Worm (Caenorhabditis elegans) whole organism, late embryonic: ENCODE measurements around the gene C44B12.3.
A peak's percentile ranks its signal among the peaks of the same experiment; 100 is the strongest.

Experiments
- K09A11.1 ChIP-seq: sonication (generic microtip); optimal IDR thresholded peaks from 2 replicates; lab custom pipeline; 2017; ENCODE audit warnings: antibody characterized with exemption, mild to moderate bottlenecking, missing genetic modification characterization, missing compliant biosample characterization; ENCODE audit not compliant: insufficient read depth
- T23F11.4 ChIP-seq: fragments of 200-800 bp; sonication (Bioruptor generic); optimal IDR thresholded peaks from 2 replicates; lab custom pipeline; 2018; ENCODE audit warnings: mild to moderate bottlenecking, missing genetic modification characterization, missing compliant biosample characterization
- ceh-14 ChIP-seq: sonication (generic microtip); optimal IDR thresholded peaks from 2 replicates; lab custom pipeline; 2016; ENCODE audit warnings: missing genotype, missing genetic modification characterization, missing compliant biosample characterization
- ceh-19 ChIP-seq: fragments of 200-800 bp; sonication (Bioruptor generic); optimal IDR thresholded peaks from 2 replicates; lab custom pipeline; 2018; ENCODE audit warnings: mild to moderate bottlenecking, missing genetic modification characterization, missing compliant biosample characterization
- ceh-30 ChIP-seq: fragments of 150-350 bp; optimal IDR thresholded peaks from 2 replicates; lab custom pipeline; 2014; ENCODE audit warnings: missing biosample characterization, missing genetic modification characterization
- ceh-31 ChIP-seq: sonication (generic microtip); optimal IDR thresholded peaks from 2 replicates; lab custom pipeline; 2016; ENCODE audit warnings: missing genetic modification characterization, missing compliant biosample characterization
- ceh-34 ChIP-seq: sonication (generic microtip); optimal IDR thresholded peaks from 2 replicates; lab custom pipeline; 2016; ENCODE audit warnings: mild to moderate bottlenecking, missing genetic modification characterization, missing compliant biosample characterization
- ceh-45 ChIP-seq: fragments of 200-800 bp; sonication (Bioruptor generic); IDR thresholded peaks from 2 replicates; pipeline ENCODE4 v1.3.6; 2022; ENCODE audit warnings: missing genetic modification reagents, missing genetic modification characterization, missing compliant biosample characterization
- ceh-9 ChIP-seq: sonication (generic microtip); optimal IDR thresholded peaks from 2 replicates; lab custom pipeline; 2016; ENCODE audit warnings: mild to moderate bottlenecking, missing genetic modification characterization, inconsistent platforms, missing compliant biosample characterization
- che-1 ChIP-seq: sonication (generic microtip); optimal IDR thresholded peaks from 2 replicates; lab custom pipeline; 2016; ENCODE audit warnings: mild to moderate bottlenecking, missing genetic modification characterization, missing compliant biosample characterization
- dmd-4 ChIP-seq: sonication (generic microtip); optimal IDR thresholded peaks from 2 replicates; lab custom pipeline; 2016; ENCODE audit warnings: borderline replicate concordance, missing genetic modification characterization, missing compliant biosample characterization
- elt-2 ChIP-seq: sonication (generic microtip); optimal IDR thresholded peaks from 2 replicates; lab custom pipeline; 2016; ENCODE audit warnings: missing genetic modification reagents, missing genetic modification characterization, missing compliant biosample characterization
- fkh-10 ChIP-seq: fragments of 150-350 bp; optimal IDR thresholded peaks from 2 replicates; lab custom pipeline; 2014; ENCODE audit warnings: missing biosample characterization, missing genetic modification reagents, missing genetic modification characterization
- hlh-15 ChIP-seq: sonication (generic microtip); optimal IDR thresholded peaks from 2 replicates; lab custom pipeline; 2016; ENCODE audit warnings: missing genetic modification characterization, missing compliant biosample characterization
- hlh-30 ChIP-seq: sonication (generic microtip); optimal IDR thresholded peaks from 2 replicates; lab custom pipeline; 2017; ENCODE audit warnings: antibody characterized with exemption, missing genetic modification characterization, missing compliant biosample characterization; ENCODE audit not compliant: insufficient read depth
- hlh-6 ChIP-seq: sonication (generic microtip); optimal IDR thresholded peaks from 2 replicates; lab custom pipeline; 2016; ENCODE audit warnings: missing genotype, missing genetic modification characterization, missing compliant biosample characterization
- lin-11 ChIP-seq: fragments of 200-800 bp; sonication (Bioruptor generic); optimal IDR thresholded peaks from 2 replicates; lab custom pipeline; 2018; ENCODE audit warnings: mild to moderate bottlenecking, missing genetic modification characterization, missing compliant biosample characterization
- mec-3 ChIP-seq: sonication (generic microtip); optimal IDR thresholded peaks from 2 replicates; lab custom pipeline; 2016; ENCODE audit warnings: borderline replicate concordance, missing genetic modification characterization, missing compliant biosample characterization
- odd-2 ChIP-seq: sonication (generic microtip); optimal IDR thresholded peaks from 2 replicates; lab custom pipeline; 2017; ENCODE audit warnings: antibody characterized with exemption, mild to moderate bottlenecking, missing genetic modification characterization, missing compliant biosample characterization
- pat-9 ChIP-seq: fragments of 200-800 bp; sonication (Bioruptor generic); optimal IDR thresholded peaks from 2 replicates; lab custom pipeline; 2018; ENCODE audit warnings: mild to moderate bottlenecking, missing genetic modification characterization, moderate library complexity, missing compliant biosample characterization
- pax-1 ChIP-seq: fragments of 150-350 bp; optimal IDR thresholded peaks from 2 replicates; lab custom pipeline; 2014; ENCODE audit warnings: missing biosample characterization, missing genetic modification characterization
- rnt-1 ChIP-seq: sonication (generic microtip); optimal IDR thresholded peaks from 2 replicates; lab custom pipeline; 2016; ENCODE audit warnings: missing genetic modification characterization, missing compliant biosample characterization
- sdc-2 ChIP-seq: sonication (generic microtip); optimal IDR thresholded peaks from 2 replicates; lab custom pipeline; 2016; ENCODE audit warnings: missing genotype, missing genetic modification characterization, missing compliant biosample characterization
- sox-4 ChIP-seq: sonication (generic microtip); optimal IDR thresholded peaks from 2 replicates; lab custom pipeline; 2017; ENCODE audit warnings: mild to moderate bottlenecking, missing genetic modification characterization, inconsistent platforms, missing compliant biosample characterization
- syd-9 ChIP-seq: sonication (generic microtip); optimal IDR thresholded peaks from 2 replicates; lab custom pipeline; 2016; ENCODE audit warnings: mild to moderate bottlenecking, missing genetic modification characterization, moderate library complexity, missing compliant biosample characterization
- tbx-7 ChIP-seq: sonication (generic microtip); optimal IDR thresholded peaks from 2 replicates; lab custom pipeline; 2016; ENCODE audit warnings: missing genotype, missing genetic modification characterization, missing compliant biosample characterization
- ttx-3 ChIP-seq: sonication (generic microtip); optimal IDR thresholded peaks from 2 replicates; lab custom pipeline; 2016; ENCODE audit warnings: missing genetic modification reagents, missing genetic modification characterization, missing compliant biosample characterization
- unc-3 ChIP-seq, 2 experiments: fragments of 200-800 bp in 1 of 2; sonication (Bioruptor generic) in 1 of 2; sonication (generic microtip) in 1 of 2; conservative IDR thresholded peaks in 1 of 2; optimal IDR thresholded peaks in 1 of 2; 2 replicates each; pipeline versions ENCODE4 v1.3.6 to Lab custom; 2016 to 2022; ENCODE audit warnings: missing compliant biosample characterization in 2 of 2, missing genetic modification characterization in 2 of 2, missing genetic modification reagents in 1 of 2
- unc-42 ChIP-seq: sonication (generic microtip); optimal IDR thresholded peaks from 2 replicates; lab custom pipeline; 2016; ENCODE audit warnings: missing genotype, missing genetic modification characterization, missing compliant biosample characterization
- ztf-16 ChIP-seq: sonication (generic microtip); optimal IDR thresholded peaks from 2 replicates; lab custom pipeline; 2017; ENCODE audit warnings: missing genetic modification characterization, missing compliant biosample characterization

C44B12.3 gene

DNA sequence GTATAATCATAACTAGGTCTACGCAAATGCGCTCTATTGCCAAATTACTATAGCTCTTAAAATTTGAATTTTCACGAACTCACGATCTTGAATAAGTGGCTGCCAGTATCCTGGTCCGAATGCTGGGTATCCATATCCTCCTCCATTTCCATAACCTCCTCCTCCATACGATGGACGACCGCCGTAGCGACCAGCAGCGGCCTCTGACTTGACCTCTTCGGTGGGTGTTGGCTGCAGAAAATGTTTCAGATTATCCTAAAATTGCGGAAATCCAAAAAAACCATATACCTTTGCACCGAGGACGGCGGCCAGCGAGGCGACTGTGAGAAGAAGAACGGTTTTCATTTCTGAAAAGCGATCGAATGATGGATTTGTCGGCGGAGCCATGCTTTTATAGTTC is 20.2 kb downstream of the C44B12.3 start, which contains the start of gene perm-4:
perm-4 (minus strand) TSS at position 367 of the 400 bp plus-strand sequence.
- no peak for TF ChIP-seq ceh-14 (tag; lab: Kevin White, UChicago)
- no peak for TF ChIP-seq ceh-19 (GFP tag; lab: Kevin White, UChicago)
- TF ChIP-seq sox-4, result no peak
- no peak for TF ChIP-seq hlh-15
- no peak for TF ChIP-seq fkh-10 (GFP tag; lab: Kevin White, UChicago)
- TF ChIP-seq K09A11.1 (tag; lab: Kevin White, UChicago), result no peak
- TF ChIP-seq ztf-16 (tag; lab: Kevin White, UChicago), result no peak
- no peak for TF ChIP-seq unc-3 (GFP tag; conservative IDR thresholded peaks at IDR 0.05; lab: Robert Waterston, UW)
- TF ChIP-seq unc-3 (tag; optimal IDR thresholded peaks at IDR 0.05; lab: Kevin White, UChicago), result no peak
- no peak for TF ChIP-seq syd-9 (tag; lab: Kevin White, UChicago)
- TF ChIP-seq unc-42 (tag; lab: Kevin White, UChicago), result no peak
- TF ChIP-seq ceh-31 (tag; lab: Kevin White, UChicago), result no peak
- no peak for TF ChIP-seq elt-2 (tag; lab: Kevin White, UChicago)
- TF ChIP-seq ceh-34 (tag; lab: Kevin White, UChicago), result no peak
- no peak for TF ChIP-seq ceh-45 (GFP tag; lab: Robert Waterston, UW)
- no peak for TF ChIP-seq rnt-1 (tag; lab: Kevin White, UChicago)
- no peak for TF ChIP-seq pax-1 (tag; lab: Kevin White, UChicago)
- TF ChIP-seq lin-11, result no peak
- TF ChIP-seq pat-9, result no peak

DNA sequence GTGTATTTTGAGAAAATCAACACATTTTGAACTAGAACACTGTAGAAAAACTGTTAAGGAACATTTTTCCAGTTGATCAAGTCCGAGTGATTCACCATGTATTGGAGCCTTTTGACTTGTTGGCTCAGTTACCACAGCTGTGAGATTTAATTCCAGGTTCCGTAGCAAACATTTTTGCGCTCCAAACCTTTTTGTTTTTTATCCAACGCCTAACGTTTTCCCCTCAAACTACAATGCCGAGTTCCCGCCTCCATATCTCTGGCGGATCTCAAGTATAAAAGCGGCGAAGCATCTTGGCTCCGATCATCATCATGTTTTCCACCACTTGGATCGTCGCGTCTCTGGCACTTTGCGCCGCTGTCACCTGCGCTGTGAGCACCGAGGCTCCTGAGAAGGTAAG is 21.9 kb downstream of the C44B12.3 start, which contains the start of gene perm-2:
perm-2 (plus strand) TSS at position 301 of the 400 bp plus-strand sequence.
- TF ChIP-seq dmd-4 (tag; lab: Kevin White, UChicago) (no peak), hlh-15 (no peak), fkh-10 (GFP tag; lab: Kevin White, UChicago) (no peak), ttx-3 (tag; lab: Kevin White, UChicago) (no peak), hlh-30 (tag; lab: Kevin White, UChicago) (no peak), unc-3 (GFP tag; conservative IDR thresholded peaks at IDR 0.05; lab: Robert Waterston, UW) (no peak), unc-3 (tag; optimal IDR thresholded peaks at IDR 0.05; lab: Kevin White, UChicago) (no peak), che-1 (tag; lab: Kevin White, UChicago) (no peak), sdc-2 (tag; lab: Kevin White, UChicago) (no peak), K09A11.1 (tag; lab: Kevin White, UChicago) (no peak), T23F11.4 (GFP tag; lab: Kevin White, UChicago) (no peak), mec-3 (tag; lab: Kevin White, UChicago) (no peak)

DNA sequence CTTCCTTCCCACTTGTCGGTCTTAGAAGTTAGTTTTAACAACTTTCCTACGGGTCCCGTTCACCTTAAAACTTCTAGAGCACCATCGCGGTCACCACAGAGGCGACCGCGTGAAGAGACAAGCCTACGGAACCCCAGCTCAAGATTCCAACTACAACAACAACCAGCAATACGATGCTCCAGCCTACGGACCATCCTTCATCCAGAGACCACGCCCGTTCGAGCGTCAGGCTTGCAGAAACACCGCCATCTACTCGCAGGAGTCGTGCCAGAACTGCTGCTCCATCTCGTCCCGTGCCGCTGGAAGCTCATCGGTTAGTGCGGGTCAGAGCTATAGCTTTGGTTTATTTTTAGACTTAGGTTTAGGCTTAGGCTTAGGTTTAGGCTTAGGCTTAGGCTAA is 23.3 kb downstream of the C44B12.3 start:
- TF ChIP-seq odd-2, result no peak

DNA sequence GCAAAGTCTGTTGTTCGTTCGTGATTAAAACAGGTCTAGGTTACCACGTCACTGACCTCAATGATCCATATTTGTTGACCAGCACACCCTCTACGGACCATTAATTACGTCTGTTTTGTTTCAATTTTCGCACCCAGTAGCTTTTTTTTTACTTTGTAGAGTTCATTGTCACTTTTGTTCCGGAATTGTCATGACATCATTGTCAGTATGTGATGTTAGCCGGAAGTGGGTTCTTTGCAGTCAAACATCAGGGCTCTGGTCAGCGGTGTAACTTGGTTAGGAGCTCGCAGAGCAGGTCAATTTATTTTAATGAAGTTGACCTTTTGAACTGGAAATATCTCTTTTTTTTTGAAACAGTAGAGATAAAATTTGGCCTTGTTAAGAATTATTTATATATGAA is 32.1 kb downstream of the C44B12.3 start, which contains the start of gene C44B12.6:
C44B12.6 (minus strand) TSS at position 101 of the 400 bp plus-strand sequence.
- TF ChIP-seq elt-2 (tag; lab: Kevin White, UChicago), result no peak
- no peak for TF ChIP-seq ceh-9

DNA sequence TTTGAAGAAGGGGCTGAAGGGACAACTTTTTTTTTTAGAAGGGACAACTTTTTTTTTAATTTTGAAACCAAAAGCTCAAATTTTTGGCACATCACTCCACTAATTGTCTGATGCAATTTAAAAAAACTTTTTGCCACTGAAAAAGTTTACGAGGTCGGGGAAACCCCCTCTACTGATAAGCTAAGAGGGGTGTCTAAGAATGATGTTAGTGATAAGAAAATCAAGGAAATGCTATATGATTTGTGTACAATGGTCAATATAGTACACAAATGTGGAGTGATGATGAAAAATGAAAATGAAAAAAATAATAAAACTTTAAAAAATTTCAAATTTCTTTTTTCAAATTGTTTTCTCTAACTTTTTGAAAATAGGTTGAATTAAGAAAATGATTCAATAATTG is 43.0 kb downstream of the C44B12.3 start:
- TF ChIP-seq elt-2 (tag; lab: Kevin White, UChicago) (peak; percentile 79), hlh-6 (tag; lab: Kevin White, UChicago) (no peak), ceh-30 (tag; lab: Kevin White, UChicago) (no peak), fkh-10 (GFP tag; lab: Kevin White, UChicago) (no peak), tbx-7 (tag; lab: Kevin White, UChicago) (no peak)
